Worm (Caenorhabditis elegans) whole organism, young adult: Measurements from ENCODE around the gene chtb-2.

Experiments
- B0035.1 ChIP-seq: sonication (generic microtip); optimal IDR thresholded peaks from 2 replicates; lab custom pipeline; 2016; ENCODE audit warnings: missing genetic modification characterization, mild to moderate bottlenecking, missing compliant biosample characterization, missing genotype, missing genetic modification reagents
- B0261.1 ChIP-seq: sonication (generic microtip); optimal IDR thresholded peaks from 2 replicates; lab custom pipeline; 2016; ENCODE audit warnings: mild to moderate bottlenecking, missing genetic modification characterization, moderate library complexity, missing compliant biosample characterization
- Y56A3A.18 ChIP-seq: fragments of 200-800 bp; sonication (Bioruptor generic); IDR thresholded peaks from 2 replicates; pipeline ENCODE4 v1.3.6; 2022; ENCODE audit warnings: missing genetic modification reagents, missing genetic modification characterization, missing compliant biosample characterization
- akir-1 ChIP-seq: fragments of 200-800 bp; sonication (Bioruptor generic); optimal IDR thresholded peaks from 2 replicates; lab custom pipeline; 2018; ENCODE audit warnings: mild to moderate bottlenecking, missing genetic modification characterization, moderate library complexity, missing compliant biosample characterization
- aptf-2 ChIP-seq: fragments of 200-800 bp; sonication (Bioruptor generic); conservative IDR thresholded peaks from 2 replicates; pipeline ENCODE4 v1.3.6; 2022; ENCODE audit warnings: missing genetic modification reagents, missing genetic modification characterization, missing compliant biosample characterization
- athp-1 ChIP-seq: sonication (generic microtip); optimal IDR thresholded peaks from 2 replicates; lab custom pipeline; 2017; ENCODE audit warnings: mild to moderate bottlenecking, missing genetic modification characterization, missing compliant biosample characterization
- attf-5 ChIP-seq: fragments of 200-800 bp; sonication (Bioruptor generic); optimal IDR thresholded peaks from 2 replicates; lab custom pipeline; 2018; ENCODE audit warnings: mild to moderate bottlenecking, missing genetic modification characterization, missing compliant biosample characterization
- bed-2 ChIP-seq: fragments of 200-800 bp; sonication (Bioruptor generic); IDR thresholded peaks from 2 replicates; pipeline ENCODE4 v1.3.6; 2022; ENCODE audit warnings: missing genetic modification reagents, missing genetic modification characterization, missing compliant biosample characterization
- cebp-2 ChIP-seq: fragments of 200-800 bp; sonication (Bioruptor generic); IDR thresholded peaks from 2 replicates; pipeline ENCODE4 v1.3.6; 2022; ENCODE audit warnings: missing genetic modification characterization, missing compliant biosample characterization
- ceh-27 ChIP-seq: fragments of 200-800 bp; sonication (Bioruptor generic); optimal IDR thresholded peaks from 2 replicates; lab custom pipeline; 2018; ENCODE audit warnings: mild to moderate bottlenecking, missing genetic modification characterization, moderate library complexity, missing compliant biosample characterization
- dpff-1 ChIP-seq: sonication (generic microtip); optimal IDR thresholded peaks from 2 replicates; lab custom pipeline; 2017; ENCODE audit warnings: mild to moderate bottlenecking, missing genetic modification characterization, missing compliant biosample characterization
- dpl-1 ChIP-seq: fragments of 150-350 bp; optimal IDR thresholded peaks from 2 replicates; lab custom pipeline; 2014; ENCODE audit warnings: missing biosample characterization, missing genetic modification reagents, missing genetic modification characterization
- egrh-3 ChIP-seq: fragments of 200-800 bp; sonication (Bioruptor generic); IDR thresholded peaks from 2 replicates; pipeline ENCODE4 v1.3.6; 2022; ENCODE audit warnings: missing genetic modification reagents, missing genetic modification characterization, missing compliant biosample characterization
- ets-4 ChIP-seq: fragments of 200-800 bp; sonication (Bioruptor generic); optimal IDR thresholded peaks from 2 replicates; lab custom pipeline; 2018; ENCODE audit warnings: mild to moderate bottlenecking, missing genetic modification characterization, missing compliant biosample characterization
- him-1 ChIP-seq: sonication (generic microtip); optimal IDR thresholded peaks from 2 replicates; lab custom pipeline; 2016; ENCODE audit warnings: missing genotype, missing genetic modification reagents, missing genetic modification characterization, missing compliant biosample characterization
- let-607 ChIP-seq, 2 experiments: fragments of 200-800 bp in 1 of 2; sonication (Bioruptor generic) in 1 of 2; sonication (generic microtip) in 1 of 2; optimal IDR thresholded peaks; 2 replicates each; lab custom pipeline; 2016 to 2018; ENCODE audit warnings: mild to moderate bottlenecking in 2 of 2, missing compliant biosample characterization in 2 of 2, missing genetic modification characterization in 2 of 2, moderate library complexity in 2 of 2, missing genotype in 1 of 2
- lir-1 ChIP-seq: fragments of 200-800 bp; sonication (Bioruptor generic); conservative IDR thresholded peaks from 2 replicates; pipeline ENCODE4 v1.3.6; 2022; ENCODE audit warnings: missing genetic modification reagents, missing genetic modification characterization, missing compliant biosample characterization
- madf-6 ChIP-seq: fragments of 200-800 bp; sonication (Bioruptor generic); IDR thresholded peaks from 2 replicates; pipeline ENCODE4 v1.3.6; 2022; ENCODE audit warnings: missing genetic modification reagents, missing genetic modification characterization, missing compliant biosample characterization
- nfya-2 ChIP-seq: fragments of 200-800 bp; sonication (Bioruptor generic); IDR thresholded peaks from 2 replicates; pipeline ENCODE4 v1.3.6; 2022; ENCODE audit warnings: missing genetic modification reagents, missing genetic modification characterization, missing compliant biosample characterization
- nhr-179 ChIP-seq: sonication (generic microtip); optimal IDR thresholded peaks from 2 replicates; lab custom pipeline; 2016; ENCODE audit warnings: mild to moderate bottlenecking, missing genetic modification characterization, missing compliant biosample characterization
- nhr-80 ChIP-seq: sonication (generic microtip); optimal IDR thresholded peaks from 2 replicates; lab custom pipeline; 2016; ENCODE audit warnings: missing genetic modification characterization, missing compliant biosample characterization
- sea-2 ChIP-seq: fragments of 200-800 bp; sonication (Bioruptor generic); IDR thresholded peaks from 2 replicates; pipeline ENCODE4 v1.3.6; 2022; ENCODE audit warnings: missing genetic modification characterization, missing compliant biosample characterization
- snpc-1.3 ChIP-seq: sonication (generic microtip); optimal IDR thresholded peaks from 2 replicates; lab custom pipeline; 2017; ENCODE audit warnings: missing genetic modification characterization, mild to moderate bottlenecking, missing compliant biosample characterization, antibody characterized with exemption, moderate library complexity, missing genotype, missing genetic modification reagents; ENCODE audit not compliant: insufficient read depth
- tbx-9 ChIP-seq: sonication (generic microtip); optimal IDR thresholded peaks from 2 replicates; lab custom pipeline; 2016; ENCODE audit warnings: borderline replicate concordance, missing genetic modification characterization, inconsistent platforms, missing compliant biosample characterization
- tlf-1 ChIP-seq: fragments of 200-800 bp; sonication (Bioruptor generic); optimal IDR thresholded peaks from 2 replicates; lab custom pipeline; 2018; ENCODE audit warnings: mild to moderate bottlenecking, missing genetic modification characterization, missing compliant biosample characterization
- ztf-25 ChIP-seq: fragments of 200-800 bp; sonication (Bioruptor generic); IDR thresholded peaks from 2 replicates; pipeline ENCODE4 v1.3.6; 2022; ENCODE audit warnings: missing genetic modification reagents, missing genetic modification characterization, missing compliant biosample characterization
- ztf-26 ChIP-seq: sonication (generic microtip); optimal IDR thresholded peaks from 2 replicates; lab custom pipeline; 2017; ENCODE audit warnings: missing genetic modification characterization, missing compliant biosample characterization
- ztf-28 ChIP-seq: fragments of 200-800 bp; sonication (Bioruptor generic); IDR thresholded peaks from 2 replicates; pipeline ENCODE4 v1.3.6; 2022; ENCODE audit warnings: missing genetic modification reagents, missing genetic modification characterization, missing compliant biosample characterization
- ztf-3 ChIP-seq: fragments of 200-800 bp; sonication (Bioruptor generic); optimal IDR thresholded peaks from 2 replicates; lab custom pipeline; 2018; ENCODE audit warnings: mild to moderate bottlenecking, missing genetic modification characterization, missing compliant biosample characterization
- ztf-6 ChIP-seq: fragments of 200-800 bp; sonication (Bioruptor generic); IDR thresholded peaks from 2 replicates; pipeline ENCODE4 v1.3.6; 2022; ENCODE audit warnings: missing genetic modification reagents, missing genetic modification characterization, missing compliant biosample characterization

chtb-2 gene

ce11 chrIII:6489493-6489892 lies 6.5 kb downstream of the chtb-2 start, which contains the start of gene rpt-3:
TSS of gene rpt-3 (plus strand) at chrIII:6489793.
- TF ChIP-seq madf-6 (GFP tag; lab: Robert Waterston, UW) (peak; percentile 33), let-607 (tag; optimal IDR thresholded peaks at IDR 0.05; lab: Kevin White, UChicago) (no peak)

ce11 chrIII:6490989-6491388 lies 8.0 kb downstream of the chtb-2 start:
- TF ChIP-seq akir-1 (GFP tag; lab: Kevin White, UChicago): no peak
- TF ChIP-seq ztf-6 (GFP tag; lab: Robert Waterston, UW): no peak
- no peak for TF ChIP-seq dpl-1 (GFP tag; lab: Kevin White, UChicago)
- no peak for TF ChIP-seq nfya-2 (GFP tag; lab: Robert Waterston, UW)
- TF ChIP-seq ztf-25: no peak
- no peak for TF ChIP-seq lir-1
- no peak for TF ChIP-seq nhr-179 (tag; lab: Kevin White, UChicago)
- TF ChIP-seq ztf-3 (GFP tag; lab: Kevin White, UChicago): no peak
- no peak for TF ChIP-seq tlf-1
- TF ChIP-seq athp-1: no peak
- TF ChIP-seq cebp-2 (GFP tag; lab: Robert Waterston, UW): no peak
- TF ChIP-seq ztf-26 (tag; lab: Kevin White, UChicago): no peak
- TF ChIP-seq aptf-2 (GFP tag; lab: Robert Waterston, UW): no peak
- TF ChIP-seq snpc-1.3: no peak
- no peak for TF ChIP-seq egrh-3
- TF ChIP-seq ceh-27 (GFP tag; lab: Kevin White, UChicago): no peak
- no peak for TF ChIP-seq B0261.1 (tag; lab: Kevin White, UChicago)
- TF ChIP-seq ets-4 (GFP tag; lab: Kevin White, UChicago): no peak

- TF ChIP-seq Y56A3A.18 (GFP tag; lab: Robert Waterston, UW): no peak
- TF ChIP-seq him-1 (tag; lab: Kevin White, UChicago): no peak
- no peak for TF ChIP-seq dpff-1 (tag; lab: Kevin White, UChicago)
- no peak for TF ChIP-seq B0035.1 (tag; lab: Kevin White, UChicago)
- TF ChIP-seq tbx-9 (tag; lab: Kevin White, UChicago): no peak
Measured at ce11 chrIII:6492807-6493206, 9.8 kb downstream of the chtb-2 start, which contains the start of gene srb-11. TSS of gene srb-11 (minus strand) at chrIII:6492907.

ce11 chrIII:6495191-6495723 lies 12.2 kb downstream of the chtb-2 start, which contains the start of gene F23F12.13:
TSS of gene F23F12.13 (plus strand) at chrIII:6495673.
- TF ChIP-seq nhr-80 (tag; lab: Kevin White, UChicago) (peak; percentile 54), attf-5 (GFP tag; lab: Kevin White, UChicago) (no peak)

ce11 chrIII:6498176-6498575 lies 15.2 kb downstream of the chtb-2 start, which contains the start of gene sdz-15:
TSS of gene sdz-15 (plus strand) at chrIII:6498476.
- TF ChIP-seq ztf-28 (GFP tag; lab: Robert Waterston, UW) (no peak), B0035.1 (tag; lab: Kevin White, UChicago) (no peak)
- TF ChIP-seq, all 124 proteins: peak for 0

ce11 chrIII:6499102-6499501 lies 16.1 kb downstream of the chtb-2 start:
- TF ChIP-seq bed-2 (GFP tag; lab: Robert Waterston, UW): no peak
- TF ChIP-seq sea-2: no peak
